Worm (Caenorhabditis elegans): ENCODE data around the gene lipl-2.

lipl-2 gene

DNA sequence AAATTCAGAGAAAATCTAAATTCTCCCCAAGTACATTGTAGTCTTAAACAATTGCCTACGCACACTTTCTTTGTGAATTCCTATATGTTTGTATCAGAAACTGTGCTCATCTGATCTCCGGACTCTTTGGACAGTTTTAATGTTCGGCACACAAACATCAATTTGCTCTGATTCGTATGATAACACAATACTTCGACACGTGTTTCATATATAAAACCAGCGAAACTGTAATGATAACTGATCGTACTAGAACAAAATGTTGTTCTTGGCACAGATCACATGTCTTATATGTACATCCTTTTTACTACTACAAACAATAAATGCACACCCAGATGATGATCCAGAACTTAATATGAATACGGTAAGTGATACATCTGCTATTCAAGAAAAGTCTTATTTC is at the start of gene lipl-2:
Gene lipl-2, plus strand, starts transcription at position 236 of the 400 bp plus-strand sequence.
- TF ChIP-seq ama-1 (optimal IDR thresholded peaks at IDR 0.05), result no peak
- no peak for TF ChIP-seq aly-1 (tag; optimal IDR thresholded peaks at IDR 0.05)
- no peak for TF ChIP-seq B0310.2 (tag; optimal IDR thresholded peaks at IDR 0.05)
- no peak for TF ChIP-seq tbx-11 (GFP tag; IDR thresholded peaks at IDR 0.05)
- TF ChIP-seq F13C5.2 (tag; optimal IDR thresholded peaks at IDR 0.05), result no peak
- TF ChIP-seq hmg-4 (GFP tag; optimal IDR thresholded peaks at IDR 0.05), result no peak
- no peak for TF ChIP-seq sea-1 (GFP tag; conservative IDR thresholded peaks at IDR 0.05)
- no peak for TF ChIP-seq ceh-13 (GFP tag; optimal IDR thresholded peaks at IDR 0.05)
- TF ChIP-seq tra-4 (tag; optimal IDR thresholded peaks at IDR 0.05), result no peak
- no peak for TF ChIP-seq flt-1 (GFP tag; IDR thresholded peaks at IDR 0.05)
- TF ChIP-seq ceh-36 (tag; optimal IDR thresholded peaks at IDR 0.05), result no peak
- no peak for TF ChIP-seq ets-7 (tag; optimal IDR thresholded peaks at IDR 0.05)
- TF ChIP-seq scrt-1 (GFP tag; IDR thresholded peaks at IDR 0.05), result no peak
- no peak for TF ChIP-seq tbx-37 (GFP tag; conservative IDR thresholded peaks at IDR 0.05)

DNA sequence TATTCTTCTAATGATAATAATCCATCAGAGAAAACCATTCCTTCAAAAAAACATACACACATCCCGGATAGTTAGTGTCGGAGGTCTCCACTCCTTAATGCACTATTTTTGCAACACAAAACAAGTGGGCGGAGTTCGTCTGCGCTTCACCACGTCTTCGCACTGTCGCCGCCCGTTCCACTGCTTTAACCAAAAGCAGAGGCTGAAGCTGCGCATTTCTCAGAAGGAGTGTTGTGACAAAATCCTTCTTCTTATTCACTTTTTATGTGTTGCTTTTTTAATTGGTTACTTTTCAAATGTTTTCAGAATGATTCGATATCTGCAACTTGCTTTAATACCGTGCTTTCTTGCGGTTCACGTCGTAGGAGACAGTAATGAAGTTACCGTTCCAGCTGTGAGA is 46.4 kb upstream of the lipl-2 start, which contains the start of gene F58E6.13:
Gene F58E6.13, plus strand, starts transcription at position 301 of the 400 bp plus-strand sequence.
- TF ChIP-seq ama-1 (optimal IDR thresholded peaks at IDR 0.05), result no peak
- no peak for TF ChIP-seq sea-1 (GFP tag; conservative IDR thresholded peaks at IDR 0.05)
- no peak for TF ChIP-seq F13C5.2 (tag; optimal IDR thresholded peaks at IDR 0.05)
- TF ChIP-seq ceh-13 (GFP tag; optimal IDR thresholded peaks at IDR 0.05), result no peak
- TF ChIP-seq hnd-1 (tag; optimal IDR thresholded peaks at IDR 0.05), result no peak
- TF ChIP-seq hmg-4 (GFP tag; optimal IDR thresholded peaks at IDR 0.05), result no peak
- TF ChIP-seq ceh-36 (tag; optimal IDR thresholded peaks at IDR 0.05), result no peak

DNA sequence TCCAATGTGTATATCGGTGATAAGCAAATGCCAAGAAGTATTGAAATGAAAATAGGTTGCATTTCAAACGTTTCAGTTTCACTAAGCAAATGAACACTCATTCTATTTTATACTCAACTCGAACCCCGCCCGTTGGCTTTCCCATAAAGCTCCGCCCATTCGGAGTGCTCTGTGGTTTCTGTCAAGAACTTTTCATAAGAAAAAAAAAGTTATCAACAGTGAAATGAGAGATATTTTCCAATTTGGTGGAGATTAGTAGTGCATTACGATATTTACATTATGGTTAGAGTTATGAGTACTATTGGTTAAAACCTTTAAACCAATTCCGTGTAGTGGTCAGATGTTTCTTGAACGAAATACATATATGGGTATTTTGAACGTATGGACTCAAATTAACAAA is 41.1 kb upstream of the lipl-2 start, which contains the start of gene F58E6.4:
Gene F58E6.4, minus strand, starts transcription at position 101 of the 400 bp plus-strand sequence.
- TF ChIP-seq ets-7 (tag; optimal IDR thresholded peaks at IDR 0.05) (no peak), hmbx-1 (tag; optimal IDR thresholded peaks at IDR 0.05) (no peak), scrt-1 (GFP tag; IDR thresholded peaks at IDR 0.05) (no peak), tra-4 (tag; optimal IDR thresholded peaks at IDR 0.05) (no peak), B0310.2 (tag; optimal IDR thresholded peaks at IDR 0.05) (no peak), flt-1 (GFP tag; IDR thresholded peaks at IDR 0.05) (no peak), aly-1 (tag; optimal IDR thresholded peaks at IDR 0.05) (no peak), pes-1 (GFP tag; IDR thresholded peaks at IDR 0.05) (no peak), F13C5.2 (tag; optimal IDR thresholded peaks at IDR 0.05) (no peak), ceh-13 (GFP tag; optimal IDR thresholded peaks at IDR 0.05) (no peak), ama-1 (optimal IDR thresholded peaks at IDR 0.05) (no peak), hnd-1 (tag; optimal IDR thresholded peaks at IDR 0.05) (no peak), tbx-11 (GFP tag; IDR thresholded peaks at IDR 0.05) (no peak)

DNA sequence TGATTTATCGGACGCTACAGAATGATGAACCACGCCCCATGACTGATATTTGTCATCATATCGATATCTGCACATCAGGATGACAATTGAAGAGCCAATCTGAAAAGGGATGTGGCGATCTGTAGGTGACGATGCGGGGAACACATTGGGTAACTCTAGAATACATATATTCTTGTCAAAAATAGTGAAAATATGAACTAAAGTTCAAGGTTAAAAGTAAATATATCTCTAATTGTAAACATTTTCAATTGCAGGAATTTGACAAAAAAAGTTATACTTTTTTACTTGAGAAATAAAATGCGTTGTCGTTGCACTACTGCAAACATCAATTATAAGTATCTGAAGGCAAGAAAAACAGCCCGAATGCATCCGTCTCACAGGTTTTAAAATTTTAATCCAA is 38.4 kb upstream of the lipl-2 start, which contains the start of gene F58E6.6:
Gene F58E6.6, minus strand, starts transcription at position 101 of the 400 bp plus-strand sequence.
- TF ChIP-seq scrt-1 (GFP tag; IDR thresholded peaks at IDR 0.05), result no peak
- no peak for TF ChIP-seq pes-1 (GFP tag; IDR thresholded peaks at IDR 0.05)
- TF ChIP-seq tbx-37 (GFP tag; conservative IDR thresholded peaks at IDR 0.05), result no peak
- no peak for TF ChIP-seq ama-1 (optimal IDR thresholded peaks at IDR 0.05)
- TF ChIP-seq tra-4 (tag; optimal IDR thresholded peaks at IDR 0.05), result no peak
- no peak for TF ChIP-seq tbx-11 (GFP tag; IDR thresholded peaks at IDR 0.05)
- no peak for TF ChIP-seq hmbx-1 (tag; optimal IDR thresholded peaks at IDR 0.05)
- no peak for TF ChIP-seq hmg-4 (GFP tag; optimal IDR thresholded peaks at IDR 0.05)
- TF ChIP-seq ceh-36 (tag; optimal IDR thresholded peaks at IDR 0.05), result no peak

DNA sequence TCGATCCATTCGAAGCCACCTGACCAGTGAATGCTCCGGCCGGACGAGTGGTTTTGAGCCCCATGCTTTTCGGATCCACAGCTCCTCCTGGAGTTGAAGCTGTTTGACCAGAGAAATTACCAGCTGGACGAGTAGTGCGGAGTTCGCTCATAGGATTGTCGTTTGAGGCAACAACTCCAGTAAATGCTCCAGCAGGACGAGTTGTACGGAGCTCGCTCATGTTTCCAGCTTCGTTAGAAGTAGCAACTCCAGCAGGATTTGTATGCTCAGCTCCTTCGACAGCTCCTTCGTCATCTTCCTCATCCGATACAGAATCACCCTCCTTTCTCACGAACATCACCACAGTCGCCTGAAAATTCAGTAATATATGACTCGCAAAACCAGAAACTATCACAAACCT is 37.8 kb upstream of the lipl-2 start:
- TF ChIP-seq ama-1 (optimal IDR thresholded peaks at IDR 0.05) (no peak), ceh-36 (tag; optimal IDR thresholded peaks at IDR 0.05) (no peak), B0310.2 (tag; optimal IDR thresholded peaks at IDR 0.05) (no peak), F13C5.2 (tag; optimal IDR thresholded peaks at IDR 0.05) (no peak), sea-1 (GFP tag; conservative IDR thresholded peaks at IDR 0.05) (no peak), pes-1 (GFP tag; IDR thresholded peaks at IDR 0.05) (no peak), ceh-13 (GFP tag; optimal IDR thresholded peaks at IDR 0.05) (no peak), hmbx-1 (tag; optimal IDR thresholded peaks at IDR 0.05) (no peak), scrt-1 (GFP tag; IDR thresholded peaks at IDR 0.05) (no peak), hmg-4 (GFP tag; optimal IDR thresholded peaks at IDR 0.05) (no peak), tbx-11 (GFP tag; IDR thresholded peaks at IDR 0.05) (no peak)

DNA sequence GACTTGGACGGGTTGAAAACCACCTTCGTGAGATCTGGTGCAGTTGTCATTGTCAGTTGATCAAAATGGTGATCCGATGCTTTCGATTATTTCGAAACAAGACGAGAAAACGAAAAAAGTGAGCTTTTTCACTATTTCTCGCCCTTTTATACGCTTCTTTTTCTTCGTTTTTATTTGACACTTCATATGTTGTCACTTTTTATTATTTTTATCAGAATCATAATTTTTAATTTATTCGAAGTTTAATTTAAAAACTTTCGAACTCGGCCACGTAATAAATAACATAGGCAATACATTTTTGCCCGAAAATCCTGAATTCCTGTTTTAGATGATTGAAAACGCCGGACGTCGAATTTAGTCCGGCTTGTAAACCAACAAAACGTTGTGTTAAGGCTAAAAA is 36.9 kb upstream of the lipl-2 start, which contains the start of gene F58E6.5:
Gene F58E6.5, minus strand, starts transcription at position 101 of the 400 bp plus-strand sequence.
- TF ChIP-seq B0310.2 (tag; optimal IDR thresholded peaks at IDR 0.05) (no peak), F13C5.2 (tag; optimal IDR thresholded peaks at IDR 0.05) (no peak), sea-1 (GFP tag; conservative IDR thresholded peaks at IDR 0.05) (no peak), tbx-11 (GFP tag; IDR thresholded peaks at IDR 0.05) (no peak), pes-1 (GFP tag; IDR thresholded peaks at IDR 0.05) (no peak), hmg-4 (GFP tag; optimal IDR thresholded peaks at IDR 0.05) (no peak)

DNA sequence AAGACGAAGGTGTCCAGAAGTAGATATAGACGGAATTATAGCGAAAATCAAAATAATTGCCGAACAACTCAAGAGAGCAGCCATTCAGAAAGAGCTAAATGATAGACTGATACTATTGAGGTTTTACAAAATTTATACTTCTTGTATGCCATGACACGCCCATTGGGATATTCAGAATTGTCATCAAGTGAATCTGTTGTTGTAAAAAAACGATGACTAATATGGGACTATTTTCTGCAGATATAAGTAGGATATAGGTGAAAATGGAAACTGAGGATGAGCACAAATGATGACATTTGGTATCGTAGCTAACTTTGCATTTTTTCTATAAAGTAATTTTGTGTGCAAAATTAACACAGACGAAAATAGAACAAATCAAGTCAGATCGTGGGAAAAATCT is 35.6 kb upstream of the lipl-2 start, which contains the start of gene F58E6.8:
Gene F58E6.8, minus strand, starts transcription at position 101 of the 400 bp plus-strand sequence.
- no peak for TF ChIP-seq sea-1 (GFP tag; conservative IDR thresholded peaks at IDR 0.05)
- no peak for TF ChIP-seq flt-1 (GFP tag; IDR thresholded peaks at IDR 0.05)
- TF ChIP-seq aly-1 (tag; optimal IDR thresholded peaks at IDR 0.05), result no peak
- TF ChIP-seq tbx-11 (GFP tag; IDR thresholded peaks at IDR 0.05), result no peak
- TF ChIP-seq scrt-1 (GFP tag; IDR thresholded peaks at IDR 0.05), result no peak
- TF ChIP-seq pes-1 (GFP tag; IDR thresholded peaks at IDR 0.05), result no peak
- no peak for TF ChIP-seq tbx-37 (GFP tag; conservative IDR thresholded peaks at IDR 0.05)
- no peak for TF ChIP-seq B0310.2 (tag; optimal IDR thresholded peaks at IDR 0.05)
- TF ChIP-seq hmg-4 (GFP tag; optimal IDR thresholded peaks at IDR 0.05), result no peak

DNA sequence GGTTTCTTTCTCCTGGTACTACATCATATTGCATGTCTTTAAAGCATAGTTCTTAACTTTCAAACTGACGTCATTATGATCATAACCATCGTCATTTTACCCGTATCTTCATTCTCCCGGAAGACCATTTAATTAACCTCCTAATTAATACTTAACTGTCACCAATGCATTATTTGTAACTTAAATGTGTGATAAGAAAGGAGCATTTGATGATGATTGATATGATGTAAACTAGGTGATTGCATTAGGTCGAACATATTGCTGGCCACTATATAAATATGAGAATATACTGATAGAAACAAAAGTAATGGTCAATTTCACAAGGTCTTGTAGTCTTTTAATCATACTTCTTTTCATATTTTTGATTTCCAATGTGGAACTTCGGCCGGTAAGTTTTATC is 35.1 kb upstream of the lipl-2 start, which contains the start of gene hrg-3:
Gene hrg-3, plus strand, starts transcription at position 227 of the 400 bp plus-strand sequence.
- no peak for TF ChIP-seq hmg-4 (GFP tag; optimal IDR thresholded peaks at IDR 0.05)
- no peak for TF ChIP-seq flt-1 (GFP tag; IDR thresholded peaks at IDR 0.05)
- TF ChIP-seq tbx-37 (GFP tag; conservative IDR thresholded peaks at IDR 0.05), result no peak
- no peak for TF ChIP-seq F13C5.2 (tag; optimal IDR thresholded peaks at IDR 0.05)
- TF ChIP-seq ama-1 (optimal IDR thresholded peaks at IDR 0.05), result no peak
- TF ChIP-seq ets-7 (tag; optimal IDR thresholded peaks at IDR 0.05), result no peak
- no peak for TF ChIP-seq hnd-1 (tag; optimal IDR thresholded peaks at IDR 0.05)
- no peak for TF ChIP-seq sea-1 (GFP tag; conservative IDR thresholded peaks at IDR 0.05)
- no peak for TF ChIP-seq aly-1 (tag; optimal IDR thresholded peaks at IDR 0.05)
- no peak for TF ChIP-seq tra-4 (tag; optimal IDR thresholded peaks at IDR 0.05)
- no peak for TF ChIP-seq tbx-11 (GFP tag; IDR thresholded peaks at IDR 0.05)
